Worm (Caenorhabditis elegans) whole organism, late embryonic: ENCODE data around the gene F47G3.1.

Experiments
- C08G9.2 ChIP-seq: sonication (generic microtip); optimal IDR thresholded peaks from 2 replicates; lab custom pipeline; 2016; ENCODE audit warnings: mild to moderate bottlenecking, missing genetic modification characterization, moderate library complexity, missing compliant biosample characterization
- C38D4.7 ChIP-seq: fragments of 200-800 bp; sonication (Bioruptor generic); optimal IDR thresholded peaks from 2 replicates; lab custom pipeline; 2018; ENCODE audit warnings: mild to moderate bottlenecking, missing genetic modification characterization, moderate library complexity, missing compliant biosample characterization
- F13H6.1 ChIP-seq: sonication (generic microtip); optimal IDR thresholded peaks from 2 replicates; lab custom pipeline; 2016; ENCODE audit warnings: missing genetic modification characterization, missing compliant biosample characterization
- T23F11.4 ChIP-seq: fragments of 200-800 bp; sonication (Bioruptor generic); optimal IDR thresholded peaks from 2 replicates; lab custom pipeline; 2018; ENCODE audit warnings: mild to moderate bottlenecking, missing genetic modification characterization, missing compliant biosample characterization
- Y22D7AL.16 ChIP-seq: sonication (generic microtip); optimal IDR thresholded peaks from 2 replicates; lab custom pipeline; 2016; ENCODE audit warnings: missing genetic modification characterization, missing compliant biosample characterization
- ahr-1 ChIP-seq: sonication (generic microtip); optimal IDR thresholded peaks from 2 replicates; lab custom pipeline; 2016; ENCODE audit warnings: missing genetic modification characterization, missing compliant biosample characterization
- ceh-18 ChIP-seq: sonication (generic microtip); optimal IDR thresholded peaks from 2 replicates; lab custom pipeline; 2016; ENCODE audit warnings: missing genetic modification characterization, missing compliant biosample characterization
- ceh-19 ChIP-seq: fragments of 200-800 bp; sonication (Bioruptor generic); optimal IDR thresholded peaks from 2 replicates; lab custom pipeline; 2018; ENCODE audit warnings: mild to moderate bottlenecking, missing genetic modification characterization, missing compliant biosample characterization
- ceh-22 ChIP-seq: sonication (generic microtip); optimal IDR thresholded peaks from 2 replicates; lab custom pipeline; 2017; ENCODE audit warnings: missing biosample characterization, missing genetic modification characterization
- ceh-24 ChIP-seq: sonication (generic microtip); optimal IDR thresholded peaks from 2 replicates; lab custom pipeline; 2016; ENCODE audit warnings: mild to moderate bottlenecking, missing genetic modification characterization, missing compliant biosample characterization
- ceh-30 ChIP-seq: fragments of 150-350 bp; optimal IDR thresholded peaks from 2 replicates; lab custom pipeline; 2014; ENCODE audit warnings: missing biosample characterization, missing genetic modification characterization
- ceh-48 ChIP-seq: sonication (generic microtip); optimal IDR thresholded peaks from 2 replicates; lab custom pipeline; 2016; ENCODE audit warnings: missing genetic modification characterization, inconsistent platforms, missing compliant biosample characterization
- dve-1 ChIP-seq: sonication (generic microtip); optimal IDR thresholded peaks from 2 replicates; lab custom pipeline; 2017; ENCODE audit warnings: antibody characterized with exemption, mild to moderate bottlenecking, missing genetic modification characterization, missing compliant biosample characterization
- elt-2 ChIP-seq: sonication (generic microtip); optimal IDR thresholded peaks from 2 replicates; lab custom pipeline; 2016; ENCODE audit warnings: missing genetic modification reagents, missing genetic modification characterization, missing compliant biosample characterization
- elt-4 ChIP-seq: sonication (generic microtip); optimal IDR thresholded peaks from 2 replicates; lab custom pipeline; 2016; ENCODE audit warnings: missing genetic modification characterization, missing compliant biosample characterization
- ets-4 ChIP-seq: sonication (generic microtip); optimal IDR thresholded peaks from 2 replicates; lab custom pipeline; 2016; ENCODE audit warnings: missing genetic modification characterization, missing compliant biosample characterization
- eyg-1 ChIP-seq: sonication (generic microtip); optimal IDR thresholded peaks from 2 replicates; lab custom pipeline; 2016; ENCODE audit warnings: missing genotype, missing genetic modification characterization, missing compliant biosample characterization
- fax-1 ChIP-seq: sonication (generic microtip); optimal IDR thresholded peaks from 2 replicates; lab custom pipeline; 2016; ENCODE audit warnings: missing genotype, missing genetic modification characterization, missing compliant biosample characterization
- fkh-10 ChIP-seq: fragments of 150-350 bp; optimal IDR thresholded peaks from 2 replicates; lab custom pipeline; 2014; ENCODE audit warnings: missing biosample characterization, missing genetic modification reagents, missing genetic modification characterization
- fkh-6 ChIP-seq: sonication (generic microtip); optimal IDR thresholded peaks from 2 replicates; lab custom pipeline; 2016; ENCODE audit warnings: missing genetic modification characterization, missing compliant biosample characterization
- hlh-13 ChIP-seq: fragments of 200-800 bp; sonication (Bioruptor generic); optimal IDR thresholded peaks from 2 replicates; lab custom pipeline; 2018; ENCODE audit warnings: mild to moderate bottlenecking, missing genetic modification characterization, missing compliant biosample characterization
- hlh-15 ChIP-seq: sonication (generic microtip); optimal IDR thresholded peaks from 2 replicates; lab custom pipeline; 2016; ENCODE audit warnings: missing genetic modification characterization, missing compliant biosample characterization
- hlh-6 ChIP-seq: sonication (generic microtip); optimal IDR thresholded peaks from 2 replicates; lab custom pipeline; 2016; ENCODE audit warnings: missing genotype, missing genetic modification characterization, missing compliant biosample characterization
- hlh-8 ChIP-seq: sonication (generic microtip); optimal IDR thresholded peaks from 2 replicates; lab custom pipeline; 2016; ENCODE audit warnings: missing genotype, missing genetic modification characterization, missing compliant biosample characterization
- mec-3 ChIP-seq: sonication (generic microtip); optimal IDR thresholded peaks from 2 replicates; lab custom pipeline; 2016; ENCODE audit warnings: borderline replicate concordance, missing genetic modification characterization, missing compliant biosample characterization
- nhr-232 ChIP-seq: sonication (generic microtip); optimal IDR thresholded peaks from 2 replicates; lab custom pipeline; 2016; ENCODE audit warnings: missing genetic modification characterization, missing compliant biosample characterization
- npax-4 ChIP-seq: sonication (generic microtip); optimal IDR thresholded peaks from 2 replicates; lab custom pipeline; 2016; ENCODE audit warnings: missing genetic modification characterization, missing compliant biosample characterization
- odd-2 ChIP-seq: sonication (generic microtip); optimal IDR thresholded peaks from 2 replicates; lab custom pipeline; 2017; ENCODE audit warnings: antibody characterized with exemption, mild to moderate bottlenecking, missing genetic modification characterization, missing compliant biosample characterization
- pat-9 ChIP-seq: fragments of 200-800 bp; sonication (Bioruptor generic); optimal IDR thresholded peaks from 2 replicates; lab custom pipeline; 2018; ENCODE audit warnings: mild to moderate bottlenecking, missing genetic modification characterization, moderate library complexity, missing compliant biosample characterization
- pax-1 ChIP-seq: fragments of 150-350 bp; optimal IDR thresholded peaks from 2 replicates; lab custom pipeline; 2014; ENCODE audit warnings: missing biosample characterization, missing genetic modification characterization
- pha-2 ChIP-seq: sonication (generic microtip); optimal IDR thresholded peaks from 2 replicates; lab custom pipeline; 2017; ENCODE audit warnings: mild to moderate bottlenecking, missing genetic modification characterization, missing compliant biosample characterization
- pha-4 ChIP-seq: fragments of 150-350 bp; optimal IDR thresholded peaks from 2 replicates; lab custom pipeline; 2018; ENCODE audit warnings: missing biosample characterization, missing genetic modification reagents, missing genetic modification characterization
- pqm-1 ChIP-seq: sonication (generic microtip); optimal IDR thresholded peaks from 2 replicates; lab custom pipeline; 2016; ENCODE audit warnings: missing genetic modification characterization, missing compliant biosample characterization
- sdc-2 ChIP-seq: sonication (generic microtip); optimal IDR thresholded peaks from 2 replicates; lab custom pipeline; 2016; ENCODE audit warnings: missing genotype, missing genetic modification characterization, missing compliant biosample characterization
- sox-2 ChIP-seq: fragments of 200-800 bp; sonication (Bioruptor generic); IDR thresholded peaks from 2 replicates; pipeline ENCODE4 v1.3.6; 2022; ENCODE audit warnings: missing genetic modification reagents, missing genetic modification characterization, missing compliant biosample characterization
- tbx-2 ChIP-seq: sonication (generic microtip); optimal IDR thresholded peaks from 2 replicates; lab custom pipeline; 2016; ENCODE audit warnings: missing genetic modification characterization, missing compliant biosample characterization
- tbx-7 ChIP-seq: sonication (generic microtip); optimal IDR thresholded peaks from 2 replicates; lab custom pipeline; 2016; ENCODE audit warnings: missing genotype, missing genetic modification characterization, missing compliant biosample characterization
- ttx-3 ChIP-seq: sonication (generic microtip); optimal IDR thresholded peaks from 2 replicates; lab custom pipeline; 2016; ENCODE audit warnings: missing genetic modification reagents, missing genetic modification characterization, missing compliant biosample characterization
- unc-3 ChIP-seq, 2 experiments: fragments of 200-800 bp in 1 of 2; sonication (Bioruptor generic) in 1 of 2; sonication (generic microtip) in 1 of 2; conservative IDR thresholded peaks in 1 of 2; optimal IDR thresholded peaks in 1 of 2; 2 replicates each; pipeline versions ENCODE4 v1.3.6 to Lab custom; 2016 to 2022; ENCODE audit warnings: missing compliant biosample characterization in 2 of 2, missing genetic modification characterization in 2 of 2, missing genetic modification reagents in 1 of 2
- unc-42 ChIP-seq: sonication (generic microtip); optimal IDR thresholded peaks from 2 replicates; lab custom pipeline; 2016; ENCODE audit warnings: missing genotype, missing genetic modification characterization, missing compliant biosample characterization
- unc-55 ChIP-seq: sonication (generic microtip); optimal IDR thresholded peaks from 2 replicates; lab custom pipeline; 2017; ENCODE audit warnings: missing biosample characterization, missing genetic modification reagents, missing genetic modification characterization
- zip-5 ChIP-seq: sonication (generic microtip); optimal IDR thresholded peaks from 2 replicates; lab custom pipeline; 2016; ENCODE audit warnings: missing genetic modification characterization, missing compliant biosample characterization

The F47G3.1 gene

DNA sequence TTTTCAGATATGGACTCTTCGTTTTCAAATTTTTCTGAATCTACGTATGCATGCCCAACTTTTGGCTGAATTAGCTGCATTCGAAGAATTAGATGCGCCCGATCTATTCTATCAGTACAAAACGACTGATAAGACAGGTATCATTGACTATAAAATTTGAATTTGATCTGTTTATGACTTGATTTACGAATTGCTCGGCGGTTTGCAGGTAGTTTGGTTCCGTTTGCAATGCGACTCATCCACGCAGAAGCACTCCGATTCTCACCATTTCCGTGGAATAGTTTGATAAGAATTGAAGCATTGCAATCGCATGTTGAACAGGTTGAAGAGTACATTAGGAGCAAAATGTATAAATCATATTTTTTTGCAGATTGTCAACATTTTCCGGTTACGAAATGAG lies 25.4 kb downstream of the F47G3.1 start:
- no peak for TF ChIP-seq fkh-10 (GFP tag; lab: Kevin White, UChicago)
- no peak for TF ChIP-seq ceh-19 (GFP tag; lab: Kevin White, UChicago)
- TF ChIP-seq unc-55 = no peak
- no peak for TF ChIP-seq eyg-1 (tag; lab: Kevin White, UChicago)
- TF ChIP-seq hlh-15 (tag; lab: Kevin White, UChicago) = no peak
- no peak for TF ChIP-seq ceh-24 (tag; lab: Kevin White, UChicago)
- TF ChIP-seq C38D4.7 = no peak
- TF ChIP-seq ceh-48 = no peak
- no peak for TF ChIP-seq F13H6.1 (tag; lab: Kevin White, UChicago)
- TF ChIP-seq hlh-8 (tag; lab: Kevin White, UChicago) = no peak
- no peak for TF ChIP-seq fax-1 (tag; lab: Kevin White, UChicago)
- no peak for TF ChIP-seq sox-2 (GFP tag; lab: Robert Waterston, UW)
- no peak for TF ChIP-seq C08G9.2 (tag; lab: Kevin White, UChicago)
- TF ChIP-seq pat-9 (tag; lab: Kevin White, UChicago) = no peak
- no peak for TF ChIP-seq pax-1 (tag; lab: Kevin White, UChicago)
- no peak for TF ChIP-seq elt-4 (tag; lab: Kevin White, UChicago)
- no peak for TF ChIP-seq pha-4
- no peak for TF ChIP-seq fkh-6 (tag; lab: Kevin White, UChicago)
- TF ChIP-seq zip-5 = no peak
- TF ChIP-seq, all 69 proteins: peak for 0

DNA sequence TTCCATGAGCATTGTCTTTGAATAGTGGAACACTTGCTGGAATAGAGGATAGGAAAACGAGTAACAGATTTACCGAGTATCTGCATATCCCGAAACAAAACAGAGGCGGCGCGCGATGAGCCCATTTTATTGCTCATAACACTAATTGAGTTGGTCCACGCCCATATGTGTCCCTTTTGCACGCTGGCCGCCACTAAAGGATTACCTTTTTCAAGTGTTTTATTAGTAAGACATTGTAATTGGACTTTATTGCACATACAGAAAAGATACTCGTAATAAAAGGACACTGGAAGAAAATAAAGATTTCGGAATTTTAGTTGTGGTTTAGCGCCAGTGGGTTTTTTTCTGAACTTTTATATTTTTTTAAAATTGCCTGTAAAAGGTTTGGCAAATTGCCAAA lies 27.7 kb downstream of the F47G3.1 start, which contains the start of gene hlh-15:
Gene hlh-15 (minus strand): TSS at position 101 of the 400 bp plus-strand sequence.
- TF ChIP-seq hlh-13 (no peak), unc-55 (no peak), ceh-18 (no peak), C38D4.7 (no peak), tbx-2 (tag; lab: Kevin White, UChicago) (no peak), odd-2 (tag; lab: Kevin White, UChicago) (no peak), ceh-22 (tag; lab: Kevin White, UChicago) (no peak), Y22D7AL.16 (no peak), T23F11.4 (no peak), nhr-232 (tag; lab: Kevin White, UChicago) (no peak), hlh-15 (tag; lab: Kevin White, UChicago) (no peak), unc-42 (no peak), unc-3 (GFP tag; conservative IDR thresholded peaks at IDR 0.05; lab: Robert Waterston, UW) (no peak), unc-3 (tag; optimal IDR thresholded peaks at IDR 0.05; lab: Kevin White, UChicago) (no peak), ceh-30 (tag; lab: Kevin White, UChicago) (no peak), sdc-2 (tag; lab: Kevin White, UChicago) (no peak), ceh-24 (tag; lab: Kevin White, UChicago) (no peak)

DNA sequence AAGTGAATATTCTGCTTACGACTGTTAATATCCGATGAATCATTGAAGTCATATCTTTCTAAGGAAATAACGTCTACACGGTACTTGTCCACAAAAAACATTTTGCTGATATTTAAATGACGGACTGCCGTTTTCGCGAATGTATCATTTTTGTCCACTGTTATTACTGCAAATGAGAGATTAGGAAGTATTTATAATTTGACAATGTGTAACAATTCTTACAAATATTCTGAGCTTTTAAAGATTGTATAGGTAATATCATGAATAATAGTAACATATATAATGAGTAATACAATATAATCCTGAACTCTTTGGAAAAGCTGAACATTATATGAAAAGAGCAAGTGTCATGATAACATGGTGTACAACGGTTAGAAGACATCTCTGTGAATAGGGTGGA lies 34.2 kb downstream of the F47G3.1 start, which contains the start of gene glr-7:
Gene glr-7 (minus strand): TSS at position 101 of the 400 bp plus-strand sequence.
- no peak for TF ChIP-seq ceh-18
- TF ChIP-seq npax-4 = no peak
- TF ChIP-seq C08G9.2 (tag; lab: Kevin White, UChicago) = no peak
- no peak for TF ChIP-seq odd-2 (tag; lab: Kevin White, UChicago)
- no peak for TF ChIP-seq mec-3 (tag; lab: Kevin White, UChicago)
- TF ChIP-seq hlh-6 (tag; lab: Kevin White, UChicago) = no peak
- no peak for TF ChIP-seq ahr-1
- TF ChIP-seq ttx-3 (tag; lab: Kevin White, UChicago) = no peak
- no peak for TF ChIP-seq pha-2
- TF ChIP-seq ets-4 = no peak
- no peak for TF ChIP-seq pqm-1
- TF ChIP-seq dve-1 = no peak
- no peak for TF ChIP-seq zip-5
- TF ChIP-seq pax-1 (tag; lab: Kevin White, UChicago) = no peak
- TF ChIP-seq pat-9 (tag; lab: Kevin White, UChicago) = no peak
- no peak for TF ChIP-seq elt-2 (tag; lab: Kevin White, UChicago)
- TF ChIP-seq tbx-7 (tag; lab: Kevin White, UChicago) = no peak
- TF ChIP-seq, all 69 proteins: peak for 0
